Fruit fly (Drosophila melanogaster) whole organism, embryonic: ENCODE data around the gene Lim3.

Source experiments
- Aef1 ChIP-seq: fragments of 200-800 bp; sonication (Bioruptor generic); IDR thresholded peaks from 3 replicates; pipeline ENCODE4 v1.3.6; 2022; ENCODE audit warnings: missing biosample characterization, missing genetic modification characterization
- Awh ChIP-seq: fragments of 200-800 bp; sonication (Bioruptor generic); IDR thresholded peaks from 2 replicates; pipeline ENCODE4, ENCODE4 v1.3.6; 2022; ENCODE audit warnings: missing biosample characterization, missing genetic modification characterization
- B-H1 ChIP-seq: fragments of 200-800 bp; sonication (Bioruptor generic); IDR thresholded peaks from 3 replicates; pipeline ENCODE4 v1.3.6; 2022; ENCODE audit warnings: missing biosample characterization, missing genetic modification characterization
- CG12155 ChIP-seq: fragments of 200-800 bp; sonication (Bioruptor generic); optimal IDR thresholded peaks from 3 replicates; lab custom pipeline; 2016; ENCODE audit warnings: missing biosample characterization, missing genetic modification characterization
- CG1233 ChIP-seq: fragments of 200-800 bp; sonication (Bioruptor generic); optimal IDR thresholded peaks from 4 replicates; lab custom pipeline; 2018; ENCODE audit warnings: missing biosample characterization, mild to moderate bottlenecking, missing genetic modification characterization
- CG13287 ChIP-seq: fragments of 200-800 bp; sonication (Bioruptor generic); IDR thresholded peaks from 2 replicates; pipeline ENCODE4 v1.3.6; 2022; ENCODE audit warnings: missing biosample characterization, missing genetic modification characterization; ENCODE audit not compliant: partially characterized antibody
- CG14710 ChIP-seq: fragments of 200-800 bp; sonication (Bioruptor generic); optimal IDR thresholded peaks from 3 replicates; lab custom pipeline; 2019; ENCODE audit warnings: missing biosample characterization, mild to moderate bottlenecking, missing genetic modification characterization, moderate library complexity
- CG14860 ChIP-seq: fragments of 200-800 bp; sonication (Bioruptor generic); IDR thresholded peaks from 3 replicates; pipeline ENCODE4 v1.3.6; 2022; ENCODE audit warnings: missing biosample characterization, missing genetic modification characterization; ENCODE audit not compliant: partially characterized antibody
- CG18476 ChIP-seq: fragments of 200-800 bp; sonication (Bioruptor generic); optimal IDR thresholded peaks from 2 replicates; lab custom pipeline; 2016; ENCODE audit warnings: missing biosample characterization, mild to moderate bottlenecking, missing genetic modification characterization
- CG2199 ChIP-seq: fragments of 200-800 bp; sonication (Bioruptor generic); IDR thresholded peaks from 3 replicates; pipeline ENCODE4 v1.3.6; 2022; ENCODE audit warnings: missing biosample characterization, missing genetic modification characterization
- CG3065 ChIP-seq: fragments of 200-800 bp; sonication (Bioruptor generic); optimal IDR thresholded peaks from 2 replicates; lab custom pipeline; 2016; ENCODE audit warnings: missing biosample characterization, missing genetic modification characterization
- CG31441 ChIP-seq: fragments of 200-800 bp; sonication (Bioruptor generic); IDR thresholded peaks from 2 replicates; pipeline ENCODE4 v1.3.6; 2022; ENCODE audit warnings: missing biosample characterization, missing genetic modification characterization
- CG3281 ChIP-seq: fragments of 200-800 bp; sonication (Bioruptor generic); optimal IDR thresholded peaks from 3 replicates; lab custom pipeline; 2017; ENCODE audit warnings: missing biosample characterization, mild to moderate bottlenecking, missing genetic modification characterization
- CG34224 ChIP-seq: fragments of 200-800 bp; sonication (Bioruptor generic); IDR thresholded peaks from 3 replicates; pipeline ENCODE4 v1.3.6; 2022; ENCODE audit warnings: missing biosample characterization, missing genetic modification characterization; ENCODE audit not compliant: partially characterized antibody
- CG5245 ChIP-seq: fragments of 200-800 bp; sonication (Bioruptor generic); optimal IDR thresholded peaks from 3 replicates; lab custom pipeline; 2016; ENCODE audit warnings: missing biosample characterization, missing genetic modification characterization
- CG6654 ChIP-seq: fragments of 200-800 bp; sonication (Bioruptor generic); optimal IDR thresholded peaks from 2 replicates; lab custom pipeline; 2017; ENCODE audit warnings: missing biosample characterization, mild to moderate bottlenecking, missing genetic modification characterization
- CG6765 ChIP-seq: fragments of 200-800 bp; sonication (Bioruptor generic); optimal IDR thresholded peaks from 3 replicates; lab custom pipeline; 2017; ENCODE audit warnings: missing biosample characterization, mild to moderate bottlenecking, missing genetic modification characterization
- CG7963 ChIP-seq: fragments of 200-800 bp; sonication (Bioruptor generic); IDR thresholded peaks from 3 replicates; pipeline ENCODE4 v1.3.6; 2022; ENCODE audit warnings: missing biosample characterization, missing genetic modification characterization; ENCODE audit not compliant: partially characterized antibody
- CG9876 ChIP-seq: fragments of 200-800 bp; sonication (Bioruptor generic); optimal IDR thresholded peaks from 2 replicates; lab custom pipeline; 2016; ENCODE audit warnings: missing biosample characterization, missing genetic modification characterization
- CG9932 ChIP-seq: fragments of 200-800 bp; sonication (Bioruptor generic); IDR thresholded peaks from 2 replicates; pipeline ENCODE4 v1.3.6; 2022; ENCODE audit warnings: missing biosample characterization, missing genetic modification characterization
- Eip74EF ChIP-seq, 2 experiments: fragments of 200-800 bp in 1 of 2; fragments of >200 bp in 1 of 2; sonication (Bioruptor generic) in 1 of 2; optimal IDR thresholded peaks; 2 replicates each; lab custom pipeline; 2017 to 2019; ENCODE audit warnings: missing biosample characterization in 2 of 2, missing genetic modification characterization in 2 of 2, mild to moderate bottlenecking in 1 of 2, moderate library complexity in 1 of 2
- Hey ChIP-seq: fragments of 200-800 bp; sonication (Bioruptor generic); optimal IDR thresholded peaks from 3 replicates; lab custom pipeline; 2018; ENCODE audit warnings: missing biosample characterization, mild to moderate bottlenecking, missing genetic modification characterization
- Hr3 ChIP-seq: fragments of 200-800 bp; sonication (Bioruptor generic); optimal IDR thresholded peaks from 3 replicates; lab custom pipeline; 2016; ENCODE audit warnings: missing biosample characterization, missing genetic modification characterization
- Hr51 ChIP-seq, 2 experiments: fragments of 200-800 bp; sonication (Bioruptor generic); optimal IDR thresholded peaks; 2 replicates in 1 of 2; 3 replicates in 1 of 2; lab custom pipeline; 2016 to 2018; ENCODE audit warnings: missing biosample characterization in 2 of 2, missing genetic modification characterization in 2 of 2, mild to moderate bottlenecking in 1 of 2, moderate library complexity in 1 of 2
- Med ChIP-seq: fragments of 200-800 bp; sonication (Bioruptor generic); peaks from one replicate; lab custom pipeline; 2016; ENCODE audit warnings: missing biosample characterization, missing genetic modification characterization, mild to moderate bottlenecking, inconsistent platforms, moderate library complexity
- Mes4 ChIP-seq: fragments of 200-800 bp; sonication (Bioruptor generic); optimal IDR thresholded peaks from 2 replicates; lab custom pipeline; 2016; ENCODE audit warnings: missing biosample characterization, missing genetic modification characterization
- NFAT ChIP-seq: fragments of 200-800 bp; sonication (Bioruptor generic); IDR thresholded peaks from 2 replicates; pipeline ENCODE4 v1.3.6; 2022; ENCODE audit warnings: missing biosample characterization, missing genetic modification characterization
- Sox100B ChIP-seq: fragments of 200-800 bp; sonication (Bioruptor generic); optimal IDR thresholded peaks from 3 replicates; lab custom pipeline; 2018; ENCODE audit warnings: missing biosample characterization, mild to moderate bottlenecking, missing genetic modification characterization
- Sox102F ChIP-seq: fragments of 200-800 bp; sonication (Bioruptor generic); optimal IDR thresholded peaks from 2 replicates; lab custom pipeline; 2018; ENCODE audit warnings: missing biosample characterization, mild to moderate bottlenecking, missing genetic modification characterization, moderate library complexity
- Xbp1 ChIP-seq: fragments of 200-800 bp; sonication (Bioruptor generic); optimal IDR thresholded peaks from 3 replicates; lab custom pipeline; 2016; ENCODE audit warnings: missing biosample characterization, mild to moderate bottlenecking, missing genetic modification characterization
- YL-1 ChIP-seq: fragments of 200-800 bp; sonication (Bioruptor generic); optimal IDR thresholded peaks from 3 replicates; lab custom pipeline; 2017; ENCODE audit warnings: missing biosample characterization, mild to moderate bottlenecking, missing genetic modification characterization
- ac ChIP-seq: fragments of 200-800 bp; sonication (Bioruptor generic); optimal IDR thresholded peaks from 3 replicates; lab custom pipeline; 2017; ENCODE audit warnings: missing biosample characterization, mild to moderate bottlenecking, missing genetic modification characterization
- amos ChIP-seq: fragments of 200-800 bp; sonication (Bioruptor generic); IDR thresholded peaks from 2 replicates; pipeline ENCODE4 v1.3.6; 2022; ENCODE audit warnings: missing biosample characterization, missing genetic modification characterization; ENCODE audit not compliant: partially characterized antibody
- ato ChIP-seq: fragments of 200-800 bp; sonication (Bioruptor generic); IDR thresholded peaks from 2 replicates; pipeline ENCODE4 v1.3.6; 2022; ENCODE audit warnings: missing biosample characterization, missing genetic modification characterization; ENCODE audit not compliant: partially characterized antibody
- chinmo ChIP-seq: fragments of 200-800 bp; sonication (Bioruptor generic); IDR thresholded peaks from 4 replicates; pipeline ENCODE4 v1.3.6; 2022; ENCODE audit warnings: missing biosample characterization, missing genetic modification characterization; ENCODE audit not compliant: partially characterized antibody
- disco-r ChIP-seq: fragments of 200-800 bp; sonication (Bioruptor generic); optimal IDR thresholded peaks from 2 replicates; lab custom pipeline; 2016; ENCODE audit warnings: missing biosample characterization, missing genetic modification characterization
- emc ChIP-seq: fragments of 200-800 bp; sonication (Bioruptor generic); optimal IDR thresholded peaks from 2 replicates; lab custom pipeline; 2016; ENCODE audit warnings: missing biosample characterization, missing genetic modification characterization
- esg ChIP-seq: fragments of 200-800 bp; sonication (Bioruptor generic); conservative IDR thresholded peaks from 2 replicates; pipeline ENCODE4 v1.3.6; 2022; ENCODE audit warnings: missing biosample characterization, missing genetic modification characterization
- fd3F ChIP-seq: fragments of 200-800 bp; sonication (Bioruptor generic); optimal IDR thresholded peaks from 2 replicates; lab custom pipeline; 2018; ENCODE audit warnings: missing biosample characterization, mild to moderate bottlenecking, missing genetic modification characterization, moderate library complexity
- p53 ChIP-seq: fragments of 200-800 bp; sonication (Bioruptor generic); optimal IDR thresholded peaks from 2 replicates; lab custom pipeline; 2016; ENCODE audit warnings: missing biosample characterization, missing genetic modification characterization
- pb ChIP-seq: fragments of 200-800 bp; sonication (Bioruptor generic); optimal IDR thresholded peaks from 3 replicates; lab custom pipeline; 2016; ENCODE audit warnings: missing biosample characterization, missing genetic modification characterization
- prd ChIP-seq, 3 experiments: fragments of >200 bp in 2 of 3; fragments of 200-800 bp in 1 of 3; sonication (Bioruptor generic) in 1 of 3; optimal IDR thresholded peaks in 2 of 3; IDR thresholded peaks in 1 of 3; 2 replicates in 2 of 3; 3 replicates in 1 of 3; pipeline versions ENCODE4 v1.3.6 to Lab custom; 2017 to 2022; ENCODE audit warnings: missing biosample characterization in 1 of 3, missing genetic modification characterization in 1 of 3
- pzg ChIP-seq: fragments of 200-800 bp; sonication (Bioruptor generic); optimal IDR thresholded peaks from 3 replicates; lab custom pipeline; 2018; ENCODE audit warnings: missing biosample characterization, mild to moderate bottlenecking, missing genetic modification characterization, moderate library complexity
- rib ChIP-seq: fragments of 200-800 bp; sonication (Bioruptor generic); IDR thresholded peaks from 2 replicates; pipeline ENCODE4 v1.3.6; 2022; ENCODE audit warnings: missing biosample characterization, missing genetic modification characterization
- slp2 ChIP-seq: fragments of 200-800 bp; sonication (Bioruptor generic); optimal IDR thresholded peaks from 2 replicates; lab custom pipeline; 2016; ENCODE audit warnings: missing biosample characterization, missing genetic modification characterization
- vvl ChIP-seq: fragments of 200-800 bp; sonication (Bioruptor generic); IDR thresholded peaks from 2 replicates; pipeline ENCODE4 v1.3.6; 2022; ENCODE audit warnings: missing biosample characterization, missing genetic modification characterization

Gene Lim3

dm6 chr2L:19134366-19134689 is 26.1 kb upstream of the Lim3 start:
- TF ChIP-seq CG18476 (GFP tag; lab: Kevin White, UChicago) (no peak), fd3F (GFP tag; lab: Kevin White, UChicago) (no peak), Med (peak; percentile 71), rib (0 out of 2 replicates have a peak, but pooled peaks have one; percentile 22), emc (GFP tag; lab: Kevin White, UChicago) (no peak), CG2199 (GFP tag; lab: Robert Waterston, UW) (peak; percentile 58; the same call in 2 of the 3 replicates), Eip74EF (GFP tag; optimal IDR thresholded peaks at IDR 0.05; lab: Kevin White, UChicago) (peak in 1 of 2 experiments; percentile 80), CG14710 (no peak), CG3065 (GFP tag; lab: Kevin White, UChicago) (peak; percentile 11), Sox102F (GFP tag; lab: Kevin White, UChicago) (no peak), Sox100B (peak; percentile 24), B-H1 (GFP tag; lab: Robert Waterston, UW) (no peak), Hr3 (GFP tag; lab: Kevin White, UChicago) (no peak), chinmo (GFP tag; lab: Robert Waterston, UW) (peak; percentile 51; the same call in 2 of the 4 replicates), prd (optimal IDR thresholded peaks at IDR 0.05; lab: Kevin White, UChicago) (no peak), prd (GFP tag; IDR thresholded peaks at IDR 0.05; lab: Robert Waterston, UW) (no peak), Mes4 (GFP tag; lab: Kevin White, UChicago) (no peak), slp2 (GFP tag; lab: Kevin White, UChicago) (no peak), Awh (GFP tag; lab: Robert Waterston, UW) (0 out of 2 replicates have a peak, but pooled peaks have one; percentile 18), vvl (GFP tag; lab: Robert Waterston, UW) (peak; percentile 56)

dm6 chr2L:19133465-19134365 is 25.5 kb upstream of the Lim3 start, which contains the start of gene brat:
brat (plus strand) TSS chr2L:19133816.
- TF ChIP-seq CG5245, result no peak
- peak; percentile 68 for TF ChIP-seq ato (GFP tag; lab: Robert Waterston, UW)
- no peak for TF ChIP-seq pb
- peak; percentile 84 for TF ChIP-seq amos (GFP tag; lab: Robert Waterston, UW)
- peak; percentile 71 for TF ChIP-seq pzg
- peak; percentile 55 for TF ChIP-seq Xbp1 (GFP tag; lab: Kevin White, UChicago)
- TF ChIP-seq CG9932 (GFP tag; lab: Robert Waterston, UW), result peak; percentile 77
- TF ChIP-seq CG31441 (GFP tag; lab: Robert Waterston, UW), result peak; percentile 38; the same call in 1 of the 2 replicates
- no peak for TF ChIP-seq ac (GFP tag; lab: Kevin White, UChicago)
- no peak for TF ChIP-seq disco-r
- peak; percentile 91 for TF ChIP-seq CG14860
- no peak; the same call in 1 of the 2 replicates for TF ChIP-seq esg (GFP tag; lab: Robert Waterston, UW)
- TF ChIP-seq CG6654 (GFP tag; lab: Kevin White, UChicago), result no peak
- TF ChIP-seq CG3281 (GFP tag; lab: Kevin White, UChicago), result peak; percentile 38
- TF ChIP-seq Aef1 (GFP tag; lab: Robert Waterston, UW), result no peak
- TF ChIP-seq CG7963 (GFP tag; lab: Robert Waterston, UW), result peak; percentile 78
- no peak for TF ChIP-seq Hey (tag; lab: Kevin White, UChicago)
- TF ChIP-seq NFAT (GFP tag; lab: Robert Waterston, UW), result peak; percentile 29; the same call in 1 of the 2 replicates
- peak; percentile 82 for TF ChIP-seq CG12155 (GFP tag; lab: Kevin White, UChicago)
- TF ChIP-seq p53, result peak; percentile 59
- no peak for TF ChIP-seq Awh (GFP tag; lab: Robert Waterston, UW)
- peak; percentile 29 to 42 for TF ChIP-seq Hr51 (GFP tag; optimal IDR thresholded peaks at IDR 0.05; lab: Kevin White, UChicago)
- TF ChIP-seq YL-1 (GFP tag; lab: Kevin White, UChicago), result peak; percentile 40
- TF ChIP-seq CG1233 (GFP tag; lab: Kevin White, UChicago), result no peak
- TF ChIP-seq CG13287 (GFP tag; lab: Robert Waterston, UW), result peak; percentile 93
- TF ChIP-seq CG34224, result peak; percentile 91
- peak; percentile 44 for TF ChIP-seq CG9876 (GFP tag; lab: Kevin White, UChicago)
- TF ChIP-seq CG6765 (GFP tag; lab: Kevin White, UChicago), result no peak
